Fruit fly (Drosophila melanogaster) whole organism, prepupa: Measurements from ENCODE around the gene gdl.

ENCODE experiments used
- Eip75B ChIP-seq: fragments of 200-800 bp; sonication (Bioruptor generic); optimal IDR thresholded peaks from 3 replicates; lab custom pipeline; 2016; ENCODE audit warnings: missing biosample characterization, missing genetic modification characterization
- Ets21C ChIP-seq: fragments of 200-800 bp; sonication (Bioruptor generic); optimal IDR thresholded peaks from 3 replicates; lab custom pipeline; 2016; ENCODE audit warnings: missing biosample characterization, missing genetic modification characterization
- Hr4 ChIP-seq: fragments of 200-800 bp; sonication (Bioruptor generic); optimal IDR thresholded peaks from 3 replicates; lab custom pipeline; 2016; ENCODE audit warnings: missing biosample characterization, missing genetic modification characterization
- Lpt ChIP-seq: fragments of 200-800 bp; sonication (Bioruptor generic); optimal IDR thresholded peaks from 3 replicates; lab custom pipeline; 2016; ENCODE audit warnings: missing biosample characterization, missing genetic modification characterization
- Met ChIP-seq: fragments of 200-800 bp; sonication (Bioruptor generic); optimal IDR thresholded peaks from 3 replicates; lab custom pipeline; 2016; ENCODE audit warnings: missing biosample characterization, missing genetic modification characterization
- OdsH ChIP-seq: fragments of 200-800 bp; sonication (Bioruptor generic); optimal IDR thresholded peaks from 3 replicates; lab custom pipeline; 2016; ENCODE audit warnings: missing biosample characterization, missing genetic modification characterization
- Smox ChIP-seq: fragments of 200-800 bp; sonication (Bioruptor generic); optimal IDR thresholded peaks from 3 replicates; lab custom pipeline; 2016; ENCODE audit warnings: missing biosample characterization, missing genetic modification characterization
- Sox102F ChIP-seq: fragments of 200-800 bp; sonication (Bioruptor generic); optimal IDR thresholded peaks from 2 replicates; lab custom pipeline; 2016; ENCODE audit warnings: missing biosample characterization, mild to moderate bottlenecking, missing genetic modification characterization
- Sox15 ChIP-seq: fragments of 200-800 bp; sonication (Bioruptor generic); optimal IDR thresholded peaks from 3 replicates; lab custom pipeline; 2016; ENCODE audit warnings: missing biosample characterization, missing genetic modification characterization
- eg ChIP-seq: fragments of 200-800 bp; sonication (Bioruptor generic); IDR thresholded peaks from 3 replicates; pipeline ENCODE4 v1.3.6; 2022; ENCODE audit warnings: missing biosample characterization, missing genetic modification characterization
- fd85E ChIP-seq: fragments of 200-800 bp; sonication (Bioruptor generic); optimal IDR thresholded peaks from 3 replicates; lab custom pipeline; 2016; ENCODE audit warnings: missing biosample characterization, missing genetic modification characterization

DNA sequence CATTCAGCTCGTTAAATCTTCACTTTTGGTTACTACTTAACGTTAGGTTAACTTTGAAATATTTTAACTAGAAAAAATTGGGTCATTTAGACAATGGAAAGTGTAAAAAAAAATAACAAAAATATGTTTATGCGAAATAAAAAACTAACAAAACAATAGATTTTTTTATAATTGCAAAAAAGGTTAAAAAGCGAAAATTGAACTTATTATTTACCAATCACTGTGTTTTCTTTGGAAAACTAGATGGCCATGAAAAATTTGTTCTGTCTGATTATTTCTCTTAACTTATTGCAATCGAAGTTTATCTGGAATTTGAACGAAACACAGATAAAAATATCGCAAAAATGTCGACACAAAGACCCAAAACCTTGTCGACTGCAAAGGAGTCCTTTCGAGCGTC lies 11.3 kb upstream of the gdl start, which contains the start of gene CG7276:
- TF ChIP-seq fd85E (GFP tag; lab: Kevin White, UChicago) (no peak), Smox (GFP tag; lab: Kevin White, UChicago) (no peak), Lpt (GFP tag; lab: Kevin White, UChicago) (no peak), Eip75B (GFP tag; lab: Kevin White, UChicago) (no peak), Sox102F (GFP tag; lab: Kevin White, UChicago) (no peak), OdsH (GFP tag; lab: Kevin White, UChicago) (no peak), eg (GFP tag; lab: Robert Waterston, UW) (no peak), Ets21C (GFP tag; lab: Kevin White, UChicago) (no peak), Hr4 (GFP tag; lab: Kevin White, UChicago) (no peak), Sox15 (GFP tag; lab: Kevin White, UChicago) (no peak), Met (no peak)
